Worm (Caenorhabditis elegans) whole organism, midembryonic: Measurements from ENCODE around the gene C47A4.3.

Experiments
- T22C8.4 ChIP-seq: fragments of 200-800 bp; sonication (Bioruptor generic); IDR thresholded peaks from 2 replicates; pipeline ENCODE4 v1.3.6; 2022; ENCODE audit warnings: missing genetic modification characterization, missing compliant biosample characterization
- cog-1 ChIP-seq: sonication (generic microtip); optimal IDR thresholded peaks from 2 replicates; lab custom pipeline; 2016; ENCODE audit warnings: missing genetic modification characterization, missing compliant biosample characterization
- klf-2 ChIP-seq: fragments of 200-800 bp; sonication (Bioruptor generic); conservative IDR thresholded peaks from 2 replicates; pipeline ENCODE4 v1.3.6; 2022; ENCODE audit warnings: missing genetic modification reagents, missing genetic modification characterization, missing compliant biosample characterization
- med-1 ChIP-seq: sonication (generic microtip); optimal IDR thresholded peaks from 2 replicates; lab custom pipeline; 2017; ENCODE audit warnings: missing genetic modification characterization, mild to moderate bottlenecking, missing compliant biosample characterization, antibody characterized with exemption, missing genetic modification reagents; ENCODE audit not compliant: insufficient read depth
- ref-1 ChIP-seq: fragments of 200-800 bp; sonication (Bioruptor generic); conservative IDR thresholded peaks from 2 replicates; pipeline ENCODE4 v1.3.6; 2022; ENCODE audit warnings: missing genetic modification reagents, missing genetic modification characterization, missing compliant biosample characterization
- ztf-23 ChIP-seq: fragments of 200-800 bp; sonication (Bioruptor generic); IDR thresholded peaks from 2 replicates; pipeline ENCODE4 v1.3.6; 2022; ENCODE audit warnings: missing genetic modification reagents, missing genetic modification characterization, missing compliant biosample characterization

ce11 chrIV:13696900-13697299 is 45.2 kb downstream of the C47A4.3 start:
- no peak for TF ChIP-seq cog-1
- no peak for TF ChIP-seq klf-2 (GFP tag; lab: Robert Waterston, UW)
- no peak for TF ChIP-seq med-1
- no peak for TF ChIP-seq T22C8.4
- TF ChIP-seq ztf-23 (GFP tag; lab: Robert Waterston, UW): no peak
- TF ChIP-seq ref-1: no peak
